Worm (Caenorhabditis elegans) whole organism, L4 larva: ENCODE data around the gene F01D5.7.
A peak's percentile ranks its signal among the peaks of the same experiment; 100 is the strongest.

Experiments
- F37D6.2 ChIP-seq: sonication (generic microtip); optimal IDR thresholded peaks from 2 replicates; lab custom pipeline; 2016; ENCODE audit warnings: mild to moderate bottlenecking, missing genetic modification characterization, missing compliant biosample characterization
- F44E2.7 ChIP-seq: fragments of 200-800 bp; sonication (Bioruptor generic); IDR thresholded peaks from 2 replicates; pipeline ENCODE4 v2.1.2; 2022; ENCODE audit warnings: missing genetic modification characterization, missing compliant biosample characterization
- R02D3.7 ChIP-seq: fragments of 150-350 bp; sonication (generic microtip); optimal IDR thresholded peaks from 3 replicates; lab custom pipeline; 2014; ENCODE audit warnings: missing biosample characterization, missing genetic modification characterization
- T20F7.1 ChIP-seq: fragments of 200-800 bp; sonication (Bioruptor generic); optimal IDR thresholded peaks from 2 replicates; lab custom pipeline; 2018; ENCODE audit warnings: mild to moderate bottlenecking, missing genetic modification characterization, missing compliant biosample characterization
- Y105C5A.15 ChIP-seq: fragments of 200-800 bp; sonication (Bioruptor generic); IDR thresholded peaks from 2 replicates; pipeline ENCODE4 v1.3.6; 2022; ENCODE audit warnings: missing genetic modification characterization, missing compliant biosample characterization
- ZK337.2 ChIP-seq: fragments of 200-800 bp; sonication (Bioruptor generic); IDR thresholded peaks from 2 replicates; pipeline ENCODE4 v1.3.6; 2022; ENCODE audit warnings: missing genetic modification reagents, missing genetic modification characterization, missing compliant biosample characterization
- aha-1 ChIP-seq: fragments of 150-350 bp; peaks from one replicate; lab custom pipeline; 2014; ENCODE audit warnings: missing biosample characterization, missing genetic modification characterization
- aly-2 ChIP-seq: sonication (generic microtip); optimal IDR thresholded peaks from 2 replicates; lab custom pipeline; 2018; ENCODE audit warnings: missing biosample characterization, missing genetic modification characterization
- ama-1 ChIP-seq: fragments of 150-350 bp; optimal IDR thresholded peaks from 2 replicates; lab custom pipeline; 2014; ENCODE audit warnings: inconsistent platforms, mixed read lengths
- arid-1 ChIP-seq: fragments of 200-800 bp; sonication (Bioruptor generic); conservative IDR thresholded peaks from 2 replicates; pipeline ENCODE4 v1.3.6; 2022; ENCODE audit warnings: missing genetic modification reagents, missing genetic modification characterization, missing compliant biosample characterization
- ceh-32 ChIP-seq: sonication (generic microtip); optimal IDR thresholded peaks from 2 replicates; lab custom pipeline; 2016; ENCODE audit warnings: mild to moderate bottlenecking, missing genetic modification characterization, missing compliant biosample characterization; ENCODE audit not compliant: poor library complexity
- ceh-44 ChIP-seq: fragments of 200-800 bp; sonication (Bioruptor generic); IDR thresholded peaks from 2 replicates; pipeline ENCODE4 v1.3.6; 2022; ENCODE audit warnings: missing genetic modification reagents, missing genetic modification characterization, missing compliant biosample characterization
- daf-12 ChIP-seq: fragments of 150-350 bp; optimal IDR thresholded peaks from 2 replicates; lab custom pipeline; 2014; ENCODE audit warnings: missing biosample characterization, missing genetic modification reagents, missing genetic modification characterization
- daf-16 ChIP-seq, 3 experiments: sonication (generic microtip); optimal IDR thresholded peaks; 2 replicates each; lab custom pipeline; 2016 to 2017; ENCODE audit warnings: missing genetic modification characterization in 3 of 3, missing genetic modification reagents in 3 of 3, mild to moderate bottlenecking in 2 of 3, missing compliant biosample characterization in 2 of 3, missing biosample characterization in 1 of 3, moderate library complexity in 1 of 3
- daf-19 ChIP-seq: fragments of 200-800 bp; sonication (Bioruptor generic); conservative IDR thresholded peaks from 2 replicates; pipeline ENCODE4 v1.3.6; 2022; ENCODE audit warnings: missing genetic modification characterization, missing compliant biosample characterization
- dmd-6 ChIP-seq: fragments of 200-800 bp; sonication (Bioruptor generic); IDR thresholded peaks from 2 replicates; pipeline ENCODE4 v1.3.6; 2022; ENCODE audit warnings: missing genetic modification reagents, missing genetic modification characterization, missing compliant biosample characterization
- dpl-1 ChIP-seq: fragments of 150-350 bp; optimal IDR thresholded peaks from 2 replicates; lab custom pipeline; 2014; ENCODE audit warnings: missing biosample characterization, missing genetic modification reagents, missing genetic modification characterization
- egl-27 ChIP-seq: sonication (generic microtip); optimal IDR thresholded peaks from 3 replicates; lab custom pipeline; 2017; ENCODE audit warnings: missing biosample characterization, missing genetic modification reagents, missing genetic modification characterization
- egl-43 ChIP-seq: fragments of 200-800 bp; sonication (Bioruptor generic); IDR thresholded peaks from 2 replicates; pipeline ENCODE4 v1.3.6; 2022; ENCODE audit warnings: missing genetic modification reagents, missing genetic modification characterization, missing compliant biosample characterization
- fkh-10 ChIP-seq: fragments of 150-350 bp; optimal IDR thresholded peaks from 2 replicates; lab custom pipeline; 2014; ENCODE audit warnings: missing biosample characterization, missing genetic modification reagents, missing genetic modification characterization
- hlh-30 ChIP-seq: sonication (generic microtip); optimal IDR thresholded peaks from 2 replicates; lab custom pipeline; 2017; ENCODE audit warnings: antibody characterized with exemption, mild to moderate bottlenecking, missing genetic modification characterization, missing compliant biosample characterization; ENCODE audit not compliant: insufficient read depth
- lim-7 ChIP-seq: fragments of 200-800 bp; sonication (Bioruptor generic); IDR thresholded peaks from 2 replicates; pipeline ENCODE4 v1.3.6; 2022; ENCODE audit warnings: missing genetic modification characterization, missing compliant biosample characterization
- lin-15B ChIP-seq: fragments of 150-350 bp; sonication (generic microtip); optimal IDR thresholded peaks from 3 replicates; lab custom pipeline; 2014; ENCODE audit warnings: missing biosample characterization, missing genetic modification characterization
- lin-38 ChIP-seq: fragments of 200-800 bp; sonication (Bioruptor generic); IDR thresholded peaks from 2 replicates; pipeline ENCODE4 v1.3.6; 2022; ENCODE audit warnings: missing genetic modification reagents, missing genetic modification characterization, missing compliant biosample characterization
- lir-3 ChIP-seq: sonication (generic microtip); optimal IDR thresholded peaks from 2 replicates; lab custom pipeline; 2016; ENCODE audit warnings: mild to moderate bottlenecking, missing genetic modification characterization, missing compliant biosample characterization
- madf-5 ChIP-seq, 2 experiments: fragments of 200-800 bp; sonication (Bioruptor generic); IDR thresholded peaks; 2 replicates each; pipeline ENCODE4 v1.3.6; 2022; ENCODE audit warnings: missing compliant biosample characterization in 2 of 2, missing genetic modification characterization in 2 of 2
- mdl-1 ChIP-seq, 2 experiments: fragments of 150-350 bp in 1 of 2; sonication (generic microtip) in 1 of 2; optimal IDR thresholded peaks; 2 replicates each; lab custom pipeline; 2014 to 2017; ENCODE audit warnings: missing biosample characterization in 2 of 2, missing genetic modification characterization in 2 of 2
- mep-1 ChIP-seq: fragments of 150-350 bp; sonication (generic microtip); optimal IDR thresholded peaks from 3 replicates; lab custom pipeline; 2014; ENCODE audit warnings: missing biosample characterization, missing genetic modification characterization
- mxl-2 ChIP-seq: fragments of 200-800 bp; sonication (Bioruptor generic); conservative IDR thresholded peaks from 2 replicates; pipeline ENCODE4 v1.3.6; 2022; ENCODE audit warnings: missing genetic modification reagents, missing genetic modification characterization, missing compliant biosample characterization
- nhr-111 ChIP-seq: fragments of 200-800 bp; sonication (Bioruptor generic); optimal IDR thresholded peaks from 2 replicates; lab custom pipeline; 2018; ENCODE audit warnings: mild to moderate bottlenecking, missing genetic modification characterization, missing compliant biosample characterization
- nhr-237 ChIP-seq: sonication (generic microtip); optimal IDR thresholded peaks from 2 replicates; lab custom pipeline; 2017; ENCODE audit warnings: missing biosample characterization, missing genetic modification characterization
- nhr-41 ChIP-seq: fragments of 200-800 bp; sonication (Bioruptor generic); IDR thresholded peaks from 2 replicates; pipeline ENCODE4 v1.3.6; 2022; ENCODE audit warnings: missing genetic modification reagents, missing genetic modification characterization, missing compliant biosample characterization
- nhr-42 ChIP-seq: fragments of 200-800 bp; sonication (Bioruptor generic); IDR thresholded peaks from 2 replicates; pipeline ENCODE4 v1.3.6; 2022; ENCODE audit warnings: missing genetic modification characterization, missing compliant biosample characterization
- nhr-48 ChIP-seq: sonication (generic microtip); optimal IDR thresholded peaks from 2 replicates; lab custom pipeline; 2016; ENCODE audit warnings: mild to moderate bottlenecking, missing genetic modification characterization, missing compliant biosample characterization
- nhr-6 ChIP-seq: fragments of 150-350 bp; optimal IDR thresholded peaks from 2 replicates; lab custom pipeline; 2014; ENCODE audit warnings: missing biosample characterization, missing genetic modification characterization
- nhr-77 ChIP-seq: fragments of 150-350 bp; optimal IDR thresholded peaks from 2 replicates; lab custom pipeline; 2014; ENCODE audit warnings: missing biosample characterization, missing genetic modification characterization
- pha-4 ChIP-seq, 2 experiments: fragments of 150-350 bp in 1 of 2; fragments of 200-800 bp in 1 of 2; sonication (Bioruptor generic) in 1 of 2; IDR thresholded peaks in 1 of 2; optimal IDR thresholded peaks in 1 of 2; 2 replicates each; pipeline versions ENCODE4 v1.3.6 to Lab custom; 2014 to 2022; ENCODE audit warnings: missing genetic modification characterization in 2 of 2, missing genetic modification reagents in 2 of 2, missing biosample characterization in 1 of 2, missing compliant biosample characterization in 1 of 2
- php-3 ChIP-seq: fragments of 200-800 bp; sonication (Bioruptor generic); IDR thresholded peaks from 2 replicates; pipeline ENCODE4 v1.3.6; 2022; ENCODE audit warnings: missing genetic modification reagents, missing genetic modification characterization, missing compliant biosample characterization
- pqm-1 ChIP-seq: sonication (generic microtip); optimal IDR thresholded peaks from 2 replicates; lab custom pipeline; 2017; ENCODE audit warnings: missing biosample characterization, missing genetic modification characterization
- rbr-2 ChIP-seq: sonication (generic microtip); optimal IDR thresholded peaks from 2 replicates; lab custom pipeline; 2016; ENCODE audit warnings: missing genotype, missing genetic modification characterization, missing compliant biosample characterization
- sdz-12 ChIP-seq: fragments of 200-800 bp; sonication (Bioruptor generic); optimal IDR thresholded peaks from 2 replicates; lab custom pipeline; 2018; ENCODE audit warnings: mild to moderate bottlenecking, missing genetic modification characterization, missing compliant biosample characterization
- skn-1 ChIP-seq: fragments of 150-350 bp; optimal IDR thresholded peaks from 2 replicates; lab custom pipeline; 2014; ENCODE audit warnings: missing biosample characterization, missing genetic modification characterization
- snpc-1.2 ChIP-seq: fragments of 200-800 bp; sonication (Bioruptor generic); IDR thresholded peaks from 2 replicates; pipeline ENCODE4 v1.3.6; 2022; ENCODE audit warnings: missing genetic modification reagents, missing genetic modification characterization, missing compliant biosample characterization
- spr-1 ChIP-seq: sonication (generic microtip); optimal IDR thresholded peaks from 2 replicates; lab custom pipeline; 2016; ENCODE audit warnings: mild to moderate bottlenecking, missing genetic modification characterization, missing compliant biosample characterization
- spr-3 ChIP-seq: fragments of 200-800 bp; sonication (Bioruptor generic); optimal IDR thresholded peaks from 2 replicates; lab custom pipeline; 2018; ENCODE audit warnings: mild to moderate bottlenecking, missing genetic modification characterization, missing compliant biosample characterization
- tra-1 ChIP-seq: fragments of 200-800 bp; sonication (Bioruptor generic); IDR thresholded peaks from 2 replicates; pipeline ENCODE4 v1.3.6; 2022; ENCODE audit warnings: missing genetic modification reagents, missing genetic modification characterization, missing compliant biosample characterization
- unc-130 ChIP-seq: sonication (generic microtip); optimal IDR thresholded peaks from 2 replicates; lab custom pipeline; 2016; ENCODE audit warnings: missing genetic modification reagents, missing genetic modification characterization, missing compliant biosample characterization
- unc-62 ChIP-seq, 3 experiments: fragments of 150-350 bp in 1 of 3; sonication (generic microtip); optimal IDR thresholded peaks in 2 of 3; peaks in 1 of 3; 1 replicate in 1 of 3; 2 replicates in 2 of 3; lab custom pipeline; 2014 to 2017; ENCODE audit warnings: missing biosample characterization in 3 of 3, missing genetic modification characterization in 3 of 3, missing genetic modification reagents in 3 of 3, missing genotype in 1 of 3
- zag-1 ChIP-seq: fragments of 150-350 bp; optimal IDR thresholded peaks from 2 replicates; lab custom pipeline; 2014; ENCODE audit warnings: missing biosample characterization, missing genetic modification characterization
- zfp-2 ChIP-seq: sonication (generic microtip); optimal IDR thresholded peaks from 2 replicates; lab custom pipeline; 2016; ENCODE audit warnings: mild to moderate bottlenecking, missing genetic modification characterization, missing compliant biosample characterization
- ztf-7 ChIP-seq: fragments of 150-350 bp; optimal IDR thresholded peaks from 2 replicates; lab custom pipeline; 2014; ENCODE audit warnings: missing biosample characterization, missing genetic modification characterization

The F01D5.7 gene

ce11 chrII:13976161-13976560 lies 32.3 kb upstream of the F01D5.7 start, which contains the start of gene Y39G8B.2 (continued):
- TF ChIP-seq daf-12 (no peak), F44E2.7 (GFP tag; lab: Robert Waterston, UW) (no peak), ZK337.2 (GFP tag; lab: Robert Waterston, UW) (no peak), tra-1 (GFP tag; lab: Robert Waterston, UW) (peak; percentile 75; the same call in 1 of the 2 replicates), egl-43 (GFP tag; lab: Robert Waterston, UW) (no peak), pha-4 (GFP tag; IDR thresholded peaks at IDR 0.05; lab: Robert Waterston, UW) (no peak), pha-4 (tag; optimal IDR thresholded peaks at IDR 0.05; lab: Kevin White, UChicago) (peak; percentile 4), lim-7 (GFP tag; lab: Robert Waterston, UW) (no peak), egl-27 (tag; lab: Kevin White, UChicago) (no peak), daf-16 (GFP tag; optimal IDR thresholded peaks at IDR 0.05; lab: Kevin White, UChicago) (no peak), daf-16 (tag; optimal IDR thresholded peaks at IDR 0.05; lab: Kevin White, UChicago) (peak; percentile 71), Y105C5A.15 (no peak), arid-1 (GFP tag; lab: Robert Waterston, UW) (no peak), spr-1 (no peak), daf-19 (no peak), nhr-42 (GFP tag; lab: Robert Waterston, UW) (peak; percentile 88), pqm-1 (no peak), sdz-12 (GFP tag; lab: Kevin White, UChicago) (no peak), snpc-1.2 (GFP tag; lab: Robert Waterston, UW) (peak; percentile 51; the same call in 1 of the 2 replicates), R02D3.7 (no peak), aly-2 (tag; lab: Kevin White, UChicago) (no peak), fkh-10 (GFP tag; lab: Kevin White, UChicago) (peak; percentile 59), dpl-1 (peak; percentile 85), nhr-48 (no peak), rbr-2 (tag; lab: Kevin White, UChicago) (peak; percentile 88), hlh-30 (tag; lab: Kevin White, UChicago) (peak; percentile 72), lin-15B (tag; lab: Kevin White, UChicago) (peak; percentile 75), php-3 (GFP tag; lab: Robert Waterston, UW) (no peak), lir-3 (no peak), unc-62 (GFP tag; optimal IDR thresholded peaks at IDR 0.05 in 1 of 2; lab: Kevin White, UChicago) (peak in 1 of 2 experiments; percentile 97), unc-62 (tag; optimal IDR thresholded peaks at IDR 0.05; lab: Kevin White, UChicago) (no peak), nhr-77 (tag; lab: Kevin White, UChicago) (peak; percentile 98), nhr-6 (tag; lab: Kevin White, UChicago) (peak; percentile 74), nhr-237 (no peak), ceh-32 (no peak), dmd-6 (peak; percentile 72), mep-1 (tag; lab: Kevin White, UChicago) (peak; percentile 90), mxl-2 (GFP tag; lab: Robert Waterston, UW) (no peak), zag-1 (tag; lab: Kevin White, UChicago) (no peak), mdl-1 (tag; optimal IDR thresholded peaks at IDR 0.05; lab: Kevin White, UChicago) (peak in 1 of 2 experiments; percentile 54), ztf-7 (tag; lab: Kevin White, UChicago) (no peak), ama-1 (lab: Kevin White, UChicago) (no peak), nhr-111 (GFP tag; lab: Kevin White, UChicago) (no peak), ceh-44 (GFP tag; lab: Robert Waterston, UW) (no peak), nhr-41 (no peak), F37D6.2 (tag; lab: Kevin White, UChicago) (no peak), lin-38 (GFP tag; lab: Robert Waterston, UW) (no peak), madf-5 (GFP tag; IDR thresholded peaks at IDR 0.05; lab: Robert Waterston, UW) (no peak), skn-1 (tag; lab: Kevin White, UChicago) (no peak), zfp-2 (tag; lab: Kevin White, UChicago) (peak; percentile 14), T20F7.1 (GFP tag; lab: Kevin White, UChicago) (no peak), unc-130 (GFP tag; lab: Kevin White, UChicago) (no peak), spr-3 (no peak), aha-1 (peak; percentile 98)
